Fruit fly (Drosophila melanogaster) whole organism, embryonic: ENCODE measurements around the gene mRpS31.

Experiments
- ATbp ChIP-seq: fragments of 200-800 bp; sonication (Bioruptor generic); optimal IDR thresholded peaks from 2 replicates; lab custom pipeline; 2017; ENCODE audit warnings: missing biosample characterization, mild to moderate bottlenecking, missing genetic modification characterization, missing genetic modification reagents
- Asciz ChIP-seq: fragments of 200-800 bp; sonication (Bioruptor generic); optimal IDR thresholded peaks from 2 replicates; lab custom pipeline; 2017; ENCODE audit warnings: missing biosample characterization, mild to moderate bottlenecking, missing genetic modification characterization, missing genetic modification reagents
- Blimp-1 ChIP-seq: fragments of 200-800 bp; sonication (Bioruptor generic); optimal IDR thresholded peaks from 3 replicates; lab custom pipeline; 2018; ENCODE audit warnings: missing biosample characterization, missing genetic modification characterization, mild to moderate bottlenecking, moderate library complexity, missing genetic modification reagents
- Bteb2 ChIP-seq: fragments of 200-800 bp; sonication (Bioruptor generic); optimal IDR thresholded peaks from 2 replicates; lab custom pipeline; 2016; ENCODE audit warnings: missing biosample characterization, missing genetic modification characterization
- CG11504 ChIP-seq: fragments of 200-800 bp; sonication (Bioruptor generic); optimal IDR thresholded peaks from 3 replicates; lab custom pipeline; 2019; ENCODE audit warnings: missing biosample characterization, mild to moderate bottlenecking, missing genetic modification characterization, moderate library complexity
- CG12071 ChIP-seq: fragments of 200-800 bp; sonication (Bioruptor generic); optimal IDR thresholded peaks from 3 replicates; lab custom pipeline; 2018; ENCODE audit warnings: missing biosample characterization, mild to moderate bottlenecking, missing genetic modification characterization
- CG12104 ChIP-seq: fragments of 200-800 bp; sonication (Bioruptor generic); optimal IDR thresholded peaks from 3 replicates; lab custom pipeline; 2016; ENCODE audit warnings: missing biosample characterization, missing genetic modification characterization
- CG1233 ChIP-seq: fragments of 200-800 bp; sonication (Bioruptor generic); optimal IDR thresholded peaks from 4 replicates; lab custom pipeline; 2018; ENCODE audit warnings: missing biosample characterization, mild to moderate bottlenecking, missing genetic modification characterization
- CG15601 ChIP-seq: fragments of 200-800 bp; sonication (Bioruptor generic); optimal IDR thresholded peaks from 3 replicates; lab custom pipeline; 2019; ENCODE audit warnings: missing biosample characterization, mild to moderate bottlenecking, missing genetic modification characterization, moderate library complexity
- CG17359 ChIP-seq: fragments of 200-800 bp; sonication (Bioruptor generic); optimal IDR thresholded peaks from 3 replicates; lab custom pipeline; 2018; ENCODE audit warnings: missing biosample characterization, mild to moderate bottlenecking, missing genetic modification characterization, moderate library complexity
- CG2120 ChIP-seq: fragments of 200-800 bp; sonication (Bioruptor generic); optimal IDR thresholded peaks from 3 replicates; lab custom pipeline; 2016; ENCODE audit warnings: missing biosample characterization, missing genetic modification characterization
- CG2129 ChIP-seq: fragments of 200-800 bp; sonication (Bioruptor generic); IDR thresholded peaks from 2 replicates; pipeline ENCODE4 v1.3.6; 2022; ENCODE audit warnings: missing biosample characterization, missing genetic modification characterization; ENCODE audit not compliant: partially characterized antibody
- CG2199 ChIP-seq: fragments of 200-800 bp; sonication (Bioruptor generic); IDR thresholded peaks from 3 replicates; pipeline ENCODE4 v1.3.6; 2022; ENCODE audit warnings: missing biosample characterization, missing genetic modification characterization
- CG2678 ChIP-seq: fragments of 200-800 bp; sonication (Bioruptor generic); optimal IDR thresholded peaks from 3 replicates; lab custom pipeline; 2019; ENCODE audit warnings: missing biosample characterization, mild to moderate bottlenecking, missing genetic modification characterization, moderate library complexity
- CG3163 ChIP-seq: fragments of 200-800 bp; sonication (Bioruptor generic); optimal IDR thresholded peaks from 3 replicates; lab custom pipeline; 2016; ENCODE audit warnings: missing biosample characterization, missing genetic modification characterization
- CG32532 ChIP-seq: fragments of 200-800 bp; sonication (Bioruptor generic); IDR thresholded peaks from 2 replicates; pipeline ENCODE4 v1.3.6; 2022; ENCODE audit warnings: missing biosample characterization, missing genetic modification characterization
- CG3407 ChIP-seq: fragments of 200-800 bp; sonication (Bioruptor generic); optimal IDR thresholded peaks from 2 replicates; lab custom pipeline; 2018; ENCODE audit warnings: missing biosample characterization, mild to moderate bottlenecking, missing genetic modification characterization
- CG4854 ChIP-seq: fragments of 200-800 bp; sonication (Bioruptor generic); optimal IDR thresholded peaks from 2 replicates; lab custom pipeline; 2016; ENCODE audit warnings: missing biosample characterization, missing genetic modification characterization, inconsistent platforms
- CG6654 ChIP-seq: fragments of 200-800 bp; sonication (Bioruptor generic); optimal IDR thresholded peaks from 2 replicates; lab custom pipeline; 2017; ENCODE audit warnings: missing biosample characterization, mild to moderate bottlenecking, missing genetic modification characterization
- CG7839 ChIP-seq: fragments of 200-800 bp; sonication (Bioruptor generic); optimal IDR thresholded peaks from 3 replicates; lab custom pipeline; 2018; ENCODE audit warnings: missing biosample characterization, mild to moderate bottlenecking, missing genetic modification characterization, moderate library complexity
- CG8281 ChIP-seq: fragments of 200-800 bp; sonication (Bioruptor generic); optimal IDR thresholded peaks from 2 replicates; lab custom pipeline; 2018; ENCODE audit warnings: missing biosample characterization, mild to moderate bottlenecking, missing genetic modification characterization, moderate library complexity
- Dip3 ChIP-seq: fragments of 200-800 bp; sonication (Bioruptor generic); optimal IDR thresholded peaks from 3 replicates; lab custom pipeline; 2016; ENCODE audit warnings: missing biosample characterization, missing genetic modification characterization
- Doc3 ChIP-seq: fragments of 200-800 bp; sonication (Bioruptor generic); IDR thresholded peaks from 3 replicates; pipeline ENCODE4 v1.3.6; 2022; ENCODE audit warnings: missing biosample characterization, missing genetic modification characterization; ENCODE audit not compliant: partially characterized antibody
- E2f2 ChIP-seq: fragments of 200-800 bp; sonication (Bioruptor generic); IDR thresholded peaks from 2 replicates; pipeline ENCODE4 v1.3.6; 2022; ENCODE audit warnings: missing biosample characterization, missing genetic modification characterization
- ERR ChIP-seq: fragments of 200-800 bp; sonication (Bioruptor generic); optimal IDR thresholded peaks from 2 replicates; lab custom pipeline; 2016; ENCODE audit warnings: missing biosample characterization, missing genetic modification characterization
- Ets97D ChIP-seq: fragments of 200-800 bp; sonication (Bioruptor generic); optimal IDR thresholded peaks from 3 replicates; lab custom pipeline; 2016; ENCODE audit warnings: missing biosample characterization, missing genetic modification characterization
- PHDP ChIP-seq: fragments of 200-800 bp; sonication (Bioruptor generic); optimal IDR thresholded peaks from 3 replicates; lab custom pipeline; 2018; ENCODE audit warnings: missing biosample characterization, mild to moderate bottlenecking, missing genetic modification characterization, moderate library complexity
- Poxn ChIP-seq: fragments of 200-800 bp; sonication (Bioruptor generic); IDR thresholded peaks from 2 replicates; pipeline ENCODE4 v1.3.6; 2022; ENCODE audit warnings: missing biosample characterization, missing genetic modification characterization
- Six4 ChIP-seq: fragments of 200-800 bp; sonication (Bioruptor generic); optimal IDR thresholded peaks from 2 replicates; lab custom pipeline; 2016; ENCODE audit warnings: missing biosample characterization, missing genetic modification characterization
- Sox100B ChIP-seq: fragments of 200-800 bp; sonication (Bioruptor generic); optimal IDR thresholded peaks from 3 replicates; lab custom pipeline; 2018; ENCODE audit warnings: missing biosample characterization, mild to moderate bottlenecking, missing genetic modification characterization
- Spps ChIP-seq: fragments of 200-800 bp; sonication (Bioruptor generic); optimal IDR thresholded peaks from 2 replicates; lab custom pipeline; 2018; ENCODE audit warnings: missing biosample characterization, mild to moderate bottlenecking, missing genetic modification characterization
- Trl ChIP-seq, 3 experiments: fragments of >200 bp in 2 of 3; fragments of 200-800 bp in 1 of 3; sonication (Bioruptor generic) in 1 of 3; optimal IDR thresholded peaks; 2 replicates in 1 of 3; 3 replicates in 2 of 3; lab custom pipeline; 2016 to 2017; ENCODE audit warnings: missing biosample characterization in 1 of 3, missing genetic modification characterization in 1 of 3
- bsh ChIP-seq, 2 experiments: fragments of 200-800 bp; sonication (Bioruptor generic); optimal IDR thresholded peaks; 2 replicates each; lab custom pipeline; 2017 to 2018; ENCODE audit warnings: mild to moderate bottlenecking in 2 of 2, missing biosample characterization in 2 of 2, missing genetic modification characterization in 2 of 2, moderate library complexity in 1 of 2
- btn ChIP-seq: fragments of 200-800 bp; sonication (Bioruptor generic); optimal IDR thresholded peaks from 2 replicates; lab custom pipeline; 2016; ENCODE audit warnings: missing biosample characterization, missing genetic modification characterization
- ci ChIP-seq: fragments of 200-800 bp; sonication (Bioruptor generic); IDR thresholded peaks from 3 replicates; pipeline ENCODE4 v1.3.6; 2022; ENCODE audit warnings: missing biosample characterization, missing genetic modification characterization
- fd3F ChIP-seq: fragments of 200-800 bp; sonication (Bioruptor generic); optimal IDR thresholded peaks from 2 replicates; lab custom pipeline; 2018; ENCODE audit warnings: missing biosample characterization, mild to moderate bottlenecking, missing genetic modification characterization, moderate library complexity
- fd64A ChIP-seq: fragments of 200-800 bp; sonication (Bioruptor generic); optimal IDR thresholded peaks from 3 replicates; lab custom pipeline; 2018; ENCODE audit warnings: missing biosample characterization, mild to moderate bottlenecking, missing genetic modification characterization
- gem ChIP-seq: fragments of 200-800 bp; sonication (Bioruptor generic); optimal IDR thresholded peaks from 2 replicates; lab custom pipeline; 2019; ENCODE audit warnings: missing biosample characterization, mild to moderate bottlenecking, missing genetic modification characterization, moderate library complexity
- hth ChIP-seq: fragments of >200 bp; optimal IDR thresholded peaks from 2 replicates; lab custom pipeline; 2017; ENCODE audit warnings: inconsistent platforms
- lilli ChIP-seq: fragments of 200-800 bp; sonication (Bioruptor generic); optimal IDR thresholded peaks from 3 replicates; lab custom pipeline; 2016; ENCODE audit warnings: missing biosample characterization, missing genetic modification characterization
- sens ChIP-seq: fragments of 200-800 bp; sonication (Bioruptor generic); peaks from one replicate; lab custom pipeline; 2016; ENCODE audit warnings: missing biosample characterization, missing genetic modification characterization
- slbo ChIP-seq: fragments of 200-800 bp; sonication (Bioruptor generic); IDR thresholded peaks from 2 replicates; pipeline ENCODE4 v1.3.6; 2022; ENCODE audit warnings: missing biosample characterization, missing genetic modification characterization
- stc ChIP-seq: fragments of 200-800 bp; sonication (Bioruptor generic); IDR thresholded peaks from 2 replicates; pipeline ENCODE4 v1.3.6; 2022; ENCODE audit warnings: missing biosample characterization, missing genetic modification characterization
- tll ChIP-seq, 2 experiments: fragments of 200-800 bp in 1 of 2; fragments of >200 bp in 1 of 2; sonication (Bioruptor generic) in 1 of 2; optimal IDR thresholded peaks; 2 replicates each; lab custom pipeline; 2017 to 2019; ENCODE audit warnings: missing biosample characterization in 2 of 2, missing genetic modification characterization in 2 of 2, mild to moderate bottlenecking in 1 of 2, moderate library complexity in 1 of 2
- trem ChIP-seq: fragments of 200-800 bp; optimal IDR thresholded peaks from 3 replicates; lab custom pipeline; 2019; ENCODE audit warnings: missing biosample characterization, mild to moderate bottlenecking, missing genetic modification characterization, moderate library complexity
- trh ChIP-seq: fragments of 200-800 bp; sonication (Bioruptor generic); optimal IDR thresholded peaks from 2 replicates; lab custom pipeline; 2016; ENCODE audit warnings: missing biosample characterization, missing genetic modification characterization
- vfl ChIP-seq: fragments of 200-800 bp; sonication (Bioruptor generic); optimal IDR thresholded peaks from 2 replicates; lab custom pipeline; 2016; ENCODE audit warnings: missing biosample characterization, missing genetic modification characterization
- zfh2 ChIP-seq: fragments of 200-800 bp; sonication (Bioruptor generic); optimal IDR thresholded peaks from 2 replicates; lab custom pipeline; 2016; ENCODE audit warnings: missing biosample characterization, missing genetic modification characterization

The mRpS31 gene

DNA sequence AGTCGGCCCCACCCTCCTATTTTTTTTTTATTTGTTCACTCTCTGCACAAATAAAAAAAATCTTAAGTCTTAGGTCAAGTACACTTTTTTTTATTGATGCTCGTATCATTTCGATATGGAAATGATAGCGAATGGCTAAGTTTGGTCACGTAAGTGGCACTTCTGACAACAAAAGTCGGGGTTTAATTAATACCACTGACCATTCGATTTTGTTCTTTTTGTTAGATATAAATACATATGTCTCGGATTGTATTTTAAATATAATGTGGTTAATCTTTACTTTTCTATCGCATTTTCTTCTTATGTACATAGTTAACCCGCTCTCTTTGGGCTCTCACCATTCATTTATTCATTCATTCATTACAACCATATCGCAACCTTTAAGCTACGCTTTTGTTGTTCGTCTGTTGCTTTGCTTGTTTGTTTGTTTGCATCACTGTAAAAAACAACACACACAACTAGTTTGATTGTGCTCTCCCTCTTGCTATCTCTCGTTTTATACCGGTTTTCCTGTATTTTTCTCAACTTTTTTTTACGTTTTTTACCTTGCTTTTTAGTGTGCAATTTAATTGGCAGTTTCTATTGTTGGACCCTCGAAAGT is 2.8 kb upstream of the mRpS31 start (continued):
- TF ChIP-seq Trl (optimal IDR thresholded peaks at IDR 0.05; lab: Kevin White, UChicago) = peak in 1 of 2 experiments; percentile 18
- no peak for TF ChIP-seq Trl (GFP tag; optimal IDR thresholded peaks at IDR 0.05; lab: Kevin White, UChicago)
- 0 out of 2 replicates have a peak, but pooled peaks have one; percentile 25 for TF ChIP-seq stc (GFP tag; lab: Robert Waterston, UW)
- no peak for TF ChIP-seq Bteb2 (GFP tag; lab: Kevin White, UChicago)
- no peak for TF ChIP-seq tll (GFP tag; optimal IDR thresholded peaks at IDR 0.05; lab: Kevin White, UChicago)
- no peak for TF ChIP-seq CG6654
- no peak for TF ChIP-seq fd3F (GFP tag; lab: Kevin White, UChicago)
- TF ChIP-seq CG12104 (GFP tag; lab: Kevin White, UChicago) = no peak
- TF ChIP-seq hth (lab: Kevin White, UChicago) = no peak
- TF ChIP-seq CG7839 (tag; lab: Kevin White, UChicago) = peak; percentile 6
- no peak for TF ChIP-seq E2f2
- TF ChIP-seq CG2120 (GFP tag; lab: Kevin White, UChicago) = peak; percentile 8
- no peak for TF ChIP-seq CG12071
- TF ChIP-seq slbo (GFP tag; lab: Robert Waterston, UW) = no peak
- no peak for TF ChIP-seq zfh2 (GFP tag; lab: Kevin White, UChicago)
- no peak for TF ChIP-seq CG2199
- TF ChIP-seq lilli (GFP tag; lab: Kevin White, UChicago) = peak; percentile 1
- TF ChIP-seq CG3163 = no peak
- TF ChIP-seq Six4 (GFP tag; lab: Kevin White, UChicago) = no peak
- no peak for TF ChIP-seq ERR (GFP tag; lab: Kevin White, UChicago)

DNA sequence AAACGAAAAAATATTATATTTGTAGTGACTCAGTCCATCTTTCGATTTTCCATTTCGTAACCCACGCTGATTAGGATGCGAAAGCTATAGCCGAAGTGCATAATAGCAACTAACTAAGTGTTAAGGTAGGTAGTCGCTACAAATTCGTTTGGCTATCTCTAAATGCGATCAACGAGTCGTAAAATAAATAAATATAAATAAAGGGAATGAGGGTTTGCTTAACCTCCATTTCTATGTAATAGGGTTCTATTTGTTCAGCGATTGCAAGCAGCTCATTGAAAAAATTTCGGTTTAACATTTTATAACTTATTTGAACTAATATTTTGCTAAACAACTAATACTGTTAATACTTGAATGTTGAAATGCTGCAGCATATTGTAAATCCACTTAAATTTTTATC is 5.2 kb downstream of the mRpS31 start:
- TF ChIP-seq Ets97D (GFP tag; lab: Kevin White, UChicago) = no peak
- no peak for TF ChIP-seq CG32532 (GFP tag; lab: Robert Waterston, UW)
- TF ChIP-seq gem (tag; lab: Kevin White, UChicago) = peak; percentile 3
- peak; percentile 33 for TF ChIP-seq ATbp
- TF ChIP-seq CG2129 = no peak
- peak; percentile 46 for TF ChIP-seq Asciz (GFP tag; lab: Kevin White, UChicago)
- peak; percentile 4 for TF ChIP-seq CG1233 (GFP tag; lab: Kevin White, UChicago)
- peak in 1 of 2 experiments; percentile 16 for TF ChIP-seq bsh (GFP tag; optimal IDR thresholded peaks at IDR 0.05; lab: Kevin White, UChicago)
- TF ChIP-seq CG17359 = peak; percentile 51
- TF ChIP-seq CG11504 (tag; lab: Kevin White, UChicago) = peak; percentile 5
- peak; percentile 12 for TF ChIP-seq CG15601 (tag; lab: Kevin White, UChicago)
- no peak for TF ChIP-seq Spps (tag; lab: Kevin White, UChicago)
- no peak for TF ChIP-seq trem (tag; lab: Kevin White, UChicago)
- TF ChIP-seq ci (GFP tag; lab: Robert Waterston, UW) = peak; percentile 46; the same call in 1 of the 3 replicates
- TF ChIP-seq Dip3 (GFP tag; lab: Kevin White, UChicago) = no peak
- TF ChIP-seq Poxn = no peak
- peak; percentile 24 for TF ChIP-seq Blimp-1 (GFP tag; lab: Kevin White, UChicago)
- peak; percentile 24 for TF ChIP-seq fd64A
- TF ChIP-seq CG3407 (GFP tag; lab: Kevin White, UChicago) = peak; percentile 29
- TF ChIP-seq vfl (GFP tag; lab: Kevin White, UChicago) = no peak
- peak; percentile 18 for TF ChIP-seq PHDP (tag; lab: Kevin White, UChicago)
- no peak for TF ChIP-seq CG4854 (GFP tag; lab: Kevin White, UChicago)
- no peak for TF ChIP-seq btn (GFP tag; lab: Kevin White, UChicago)
- TF ChIP-seq trh (GFP tag; lab: Kevin White, UChicago) = no peak
- TF ChIP-seq Doc3 (GFP tag; lab: Robert Waterston, UW) = no peak
- TF ChIP-seq CG2678 (tag; lab: Kevin White, UChicago) = peak; percentile 1
- no peak for TF ChIP-seq CG8281
- TF ChIP-seq sens (GFP tag; lab: Kevin White, UChicago) = peak; percentile 70
- peak; percentile 44 for TF ChIP-seq Sox100B
